Fruit fly (Drosophila melanogaster) whole organism: Measurements from ENCODE around the gene RpL7-like.

Experiments
- CG8478 ChIP-seq: fragments of >200 bp; optimal IDR thresholded peaks from 2 replicates; lab custom pipeline; 2018; ENCODE audit warnings: inconsistent platforms
- Dll ChIP-seq: fragments of >200 bp; optimal IDR thresholded peaks from 2 replicates; lab custom pipeline; 2017
- EcR ChIP-seq, 2 experiments: fragments of >200 bp; optimal IDR thresholded peaks; 2 replicates each; lab custom pipeline; 2017; ENCODE audit warnings: missing biosample characterization in 2 of 2, missing genetic modification characterization in 2 of 2, missing genetic modification reagents in 2 of 2
- pan ChIP-seq: fragments of >200 bp; optimal IDR thresholded peaks from 2 replicates; lab custom pipeline; 2017
- psq ChIP-seq: fragments of >200 bp; optimal IDR thresholded peaks from 2 replicates; lab custom pipeline; 2017
- usp ChIP-seq: fragments of >200 bp; optimal IDR thresholded peaks from 2 replicates; lab custom pipeline; 2017; ENCODE audit warnings: missing biosample characterization, missing genetic modification characterization, mixed read lengths

Gene RpL7-like

dm6 chr2L:12089145-12089544 lies 33.0 kb downstream of the RpL7-like start:
- no peak for TF ChIP-seq CG8478
- no peak for TF ChIP-seq EcR (GFP tag; optimal IDR thresholded peaks at IDR 0.05; lab: Kevin White, UChicago)
- TF ChIP-seq psq (lab: Kevin White, UChicago) = no peak
- no peak for TF ChIP-seq pan (lab: Kevin White, UChicago)
- TF ChIP-seq usp = no peak
- TF ChIP-seq Dll (lab: Kevin White, UChicago) = no peak

- no peak for TF ChIP-seq usp
- no peak for TF ChIP-seq pan (lab: Kevin White, UChicago)
- TF ChIP-seq psq (lab: Kevin White, UChicago) = no peak
- no peak for TF ChIP-seq CG8478
- TF ChIP-seq EcR (GFP tag; optimal IDR thresholded peaks at IDR 0.05; lab: Kevin White, UChicago) = no peak
- no peak for TF ChIP-seq Dll (lab: Kevin White, UChicago)
Observed at dm6 chr2L:12091522-12091921, 35.4 kb downstream of the RpL7-like start, which contains the start of gene Pex19. Pex19 (plus strand) TSS chr2L:12091822.

dm6 chr2L:12092041-12092440 lies 35.9 kb downstream of the RpL7-like start:
- no peak for TF ChIP-seq psq (lab: Kevin White, UChicago)
- TF ChIP-seq Dll (lab: Kevin White, UChicago) = no peak
- TF ChIP-seq pan (lab: Kevin White, UChicago) = no peak
- TF ChIP-seq CG8478 = no peak
- TF ChIP-seq EcR (GFP tag; optimal IDR thresholded peaks at IDR 0.05; lab: Kevin White, UChicago) = no peak
- no peak for TF ChIP-seq usp

dm6 chr2L:12092719-12093118 lies 36.6 kb downstream of the RpL7-like start:
- TF ChIP-seq pan (lab: Kevin White, UChicago) (no peak), Dll (lab: Kevin White, UChicago) (no peak), psq (lab: Kevin White, UChicago) (no peak), usp (no peak), CG8478 (no peak), EcR (GFP tag; optimal IDR thresholded peaks at IDR 0.05; lab: Kevin White, UChicago) (no peak)

- TF ChIP-seq pan (lab: Kevin White, UChicago) = no peak
- TF ChIP-seq CG8478 = no peak
- no peak for TF ChIP-seq EcR (GFP tag; optimal IDR thresholded peaks at IDR 0.05; lab: Kevin White, UChicago)
- no peak for TF ChIP-seq psq (lab: Kevin White, UChicago)
- TF ChIP-seq usp = no peak
Observed at dm6 chr2L:12093652-12094051, 37.5 kb downstream of the RpL7-like start.

dm6 chr2L:12096396-12096813 lies 40.3 kb downstream of the RpL7-like start, which contains the start of the genes CG6712 and Mt2:
CG6712 (minus strand) TSS chr2L:12096511.
Mt2 (plus strand) TSS chr2L:12096525.
- TF ChIP-seq usp = no peak
- no peak for TF ChIP-seq EcR (GFP tag; optimal IDR thresholded peaks at IDR 0.05; lab: Kevin White, UChicago)
- TF ChIP-seq Dll (lab: Kevin White, UChicago) = no peak
- no peak for TF ChIP-seq pan (lab: Kevin White, UChicago)
- TF ChIP-seq psq (lab: Kevin White, UChicago) = no peak
- no peak for TF ChIP-seq CG8478

- TF ChIP-seq pan (lab: Kevin White, UChicago) (no peak), psq (lab: Kevin White, UChicago) (no peak), usp (no peak), Dll (lab: Kevin White, UChicago) (no peak), EcR (GFP tag; optimal IDR thresholded peaks at IDR 0.05; lab: Kevin White, UChicago) (no peak), CG8478 (no peak)
Observed at dm6 chr2L:12097698-12098097, 41.6 kb downstream of the RpL7-like start, which contains the start of gene Ced-12. Ced-12 (plus strand) TSS chr2L:12097838.

- no peak for TF ChIP-seq usp
- no peak for TF ChIP-seq pan (lab: Kevin White, UChicago)
- TF ChIP-seq CG8478 = no peak
- TF ChIP-seq psq (lab: Kevin White, UChicago) = no peak
Observed at dm6 chr2L:12103231-12104210, 47.4 kb downstream of the RpL7-like start, which contains the start of the genes Patsas and ThrRS. Patsas (minus strand) TSS chr2L:12103285. ThrRS (plus strand) TSS chr2L:12103751.

- TF ChIP-seq usp (no peak), psq (lab: Kevin White, UChicago) (no peak)
Observed at dm6 chr2L:12107087-12107486, 51.0 kb downstream of the RpL7-like start.
